Fruit fly (Drosophila melanogaster) whole organism, embryonic: ENCODE results near the gene CG15894.

Experiments used
- B-H2 ChIP-seq: fragments of 200-800 bp; sonication (Bioruptor generic); optimal IDR thresholded peaks from 2 replicates; lab custom pipeline; 2018; ENCODE audit warnings: missing biosample characterization, mild to moderate bottlenecking, missing genetic modification characterization
- BEAF-32 ChIP-seq: fragments of 200-800 bp; sonication (Bioruptor generic); optimal IDR thresholded peaks from 3 replicates; lab custom pipeline; 2017; ENCODE audit warnings: missing biosample characterization, missing genetic modification characterization, mild to moderate bottlenecking, moderate library complexity, missing genetic modification reagents
- CG11093 ChIP-seq: fragments of 200-800 bp; sonication (Bioruptor generic); IDR thresholded peaks from 3 replicates; pipeline ENCODE4 v1.3.6; 2022; ENCODE audit warnings: missing biosample characterization, missing genetic modification characterization
- CG13624 ChIP-seq: fragments of 200-800 bp; sonication (Bioruptor generic); optimal IDR thresholded peaks from 2 replicates; lab custom pipeline; 2016; ENCODE audit warnings: missing biosample characterization, missing genetic modification characterization
- CG14050 ChIP-seq: fragments of 200-800 bp; sonication (Bioruptor generic); IDR thresholded peaks from 3 replicates; pipeline ENCODE4 v1.3.6; 2022; ENCODE audit warnings: missing biosample characterization, missing genetic modification characterization
- CG14441 ChIP-seq: fragments of 200-800 bp; sonication (Bioruptor generic); IDR thresholded peaks from 2 replicates; pipeline ENCODE4 v1.3.6; 2022; ENCODE audit warnings: missing biosample characterization, missing genetic modification characterization
- CG14710 ChIP-seq: fragments of 200-800 bp; sonication (Bioruptor generic); optimal IDR thresholded peaks from 3 replicates; lab custom pipeline; 2019; ENCODE audit warnings: missing biosample characterization, mild to moderate bottlenecking, missing genetic modification characterization, moderate library complexity
- CG1529 ChIP-seq: fragments of 200-800 bp; sonication (Bioruptor generic); optimal IDR thresholded peaks from 3 replicates; lab custom pipeline; 2018; ENCODE audit warnings: missing biosample characterization, missing genetic modification characterization
- CG16863 ChIP-seq: fragments of 200-800 bp; sonication (Bioruptor generic); optimal IDR thresholded peaks from 3 replicates; lab custom pipeline; 2016; ENCODE audit warnings: missing biosample characterization, missing genetic modification characterization
- CG17328 ChIP-seq: fragments of 200-800 bp; sonication (Bioruptor generic); IDR thresholded peaks from 2 replicates; pipeline ENCODE4 v1.3.6; 2022; ENCODE audit warnings: missing biosample characterization, missing genetic modification characterization
- CG17612 ChIP-seq: fragments of 200-800 bp; sonication (Bioruptor generic); IDR thresholded peaks from 2 replicates; pipeline ENCODE4 v1.3.6; 2022; ENCODE audit warnings: missing biosample characterization, missing genetic modification characterization
- CG18619 ChIP-seq: fragments of 200-800 bp; sonication (Bioruptor generic); optimal IDR thresholded peaks from 3 replicates; lab custom pipeline; 2017; ENCODE audit warnings: missing biosample characterization, mild to moderate bottlenecking, missing genetic modification characterization
- CG18764 ChIP-seq: fragments of 200-800 bp; sonication (Bioruptor generic); optimal IDR thresholded peaks from 3 replicates; lab custom pipeline; 2016; ENCODE audit warnings: missing biosample characterization, missing genetic modification characterization
- CG30403 ChIP-seq: fragments of 200-800 bp; sonication (Bioruptor generic); optimal IDR thresholded peaks from 3 replicates; lab custom pipeline; 2016; ENCODE audit warnings: missing biosample characterization, missing genetic modification characterization
- CG34224 ChIP-seq: fragments of 200-800 bp; sonication (Bioruptor generic); IDR thresholded peaks from 3 replicates; pipeline ENCODE4 v1.3.6; 2022; ENCODE audit warnings: missing biosample characterization, missing genetic modification characterization; ENCODE audit not compliant: partially characterized antibody
- CG34422 ChIP-seq: fragments of 200-800 bp; sonication (Bioruptor generic); IDR thresholded peaks from 3 replicates; pipeline ENCODE4 v1.3.6; 2022; ENCODE audit warnings: missing biosample characterization, missing genetic modification characterization
- CG4282 ChIP-seq: fragments of 200-800 bp; sonication (Bioruptor generic); optimal IDR thresholded peaks from 2 replicates; lab custom pipeline; 2016; ENCODE audit warnings: missing biosample characterization, missing genetic modification characterization
- CG4820 ChIP-seq: fragments of 200-800 bp; sonication (Bioruptor generic); optimal IDR thresholded peaks from 3 replicates; lab custom pipeline; 2016; ENCODE audit warnings: missing biosample characterization, missing genetic modification characterization
- CG9609 ChIP-seq: fragments of 200-800 bp; sonication (Bioruptor generic); optimal IDR thresholded peaks from 3 replicates; lab custom pipeline; 2016; ENCODE audit warnings: missing biosample characterization, missing genetic modification characterization
- D ChIP-seq, 2 experiments: fragments of 200-800 bp in 1 of 2; fragments of >200 bp in 1 of 2; sonication (Bioruptor generic) in 1 of 2; optimal IDR thresholded peaks; 2 replicates in 1 of 2; 3 replicates in 1 of 2; lab custom pipeline; 2017; ENCODE audit warnings: mild to moderate bottlenecking in 1 of 2, missing biosample characterization in 1 of 2, missing genetic modification characterization in 1 of 2, missing genetic modification reagents in 1 of 2
- Doc2 ChIP-seq: fragments of 200-800 bp; sonication (Bioruptor generic); IDR thresholded peaks from 2 replicates; pipeline ENCODE4 v1.3.6; 2022; ENCODE audit warnings: missing biosample characterization, missing genetic modification characterization
- E2f2 ChIP-seq: fragments of 200-800 bp; sonication (Bioruptor generic); IDR thresholded peaks from 2 replicates; pipeline ENCODE4 v1.3.6; 2022; ENCODE audit warnings: missing biosample characterization, missing genetic modification characterization
- Fer1 ChIP-seq: fragments of 200-800 bp; sonication (Bioruptor generic); optimal IDR thresholded peaks from 2 replicates; lab custom pipeline; 2017; ENCODE audit warnings: missing biosample characterization, mild to moderate bottlenecking, missing genetic modification characterization
- HLH4C ChIP-seq: fragments of 200-800 bp; sonication (Bioruptor generic); IDR thresholded peaks from 3 replicates; pipeline ENCODE4 v1.3.6; 2022; ENCODE audit warnings: missing biosample characterization, missing genetic modification characterization; ENCODE audit not compliant: partially characterized antibody
- Hand ChIP-seq: fragments of 200-800 bp; sonication (Bioruptor generic); optimal IDR thresholded peaks from 2 replicates; lab custom pipeline; 2017; ENCODE audit warnings: mild to moderate bottlenecking, missing biosample characterization, missing genetic modification reagents, missing genetic modification characterization
- HmgD ChIP-seq: fragments of 200-800 bp; sonication (Bioruptor generic); optimal IDR thresholded peaks from 3 replicates; lab custom pipeline; 2016; ENCODE audit warnings: missing biosample characterization, missing genetic modification characterization
- Hmr ChIP-seq: fragments of 200-800 bp; sonication (Bioruptor generic); optimal IDR thresholded peaks from 3 replicates; lab custom pipeline; 2017; ENCODE audit warnings: mild to moderate bottlenecking, missing biosample characterization, missing genetic modification reagents, missing genetic modification characterization
- Hr39 ChIP-seq: fragments of >200 bp; optimal IDR thresholded peaks from 2 replicates; lab custom pipeline; 2017
- NK7.1 ChIP-seq: fragments of 200-800 bp; sonication (Bioruptor generic); optimal IDR thresholded peaks from 3 replicates; lab custom pipeline; 2016; ENCODE audit warnings: missing biosample characterization, missing genetic modification characterization
- Oli ChIP-seq: fragments of 200-800 bp; sonication (Bioruptor generic); optimal IDR thresholded peaks from 2 replicates; lab custom pipeline; 2018; ENCODE audit warnings: missing biosample characterization, mild to moderate bottlenecking, missing genetic modification characterization, moderate library complexity
- Pdp1 ChIP-seq, 2 experiments: fragments of 200-800 bp; sonication (Bioruptor generic); optimal IDR thresholded peaks; 3 replicates each; lab custom pipeline; 2016; ENCODE audit warnings: missing biosample characterization in 2 of 2, missing genetic modification characterization in 2 of 2, mild to moderate bottlenecking in 1 of 2, moderate library complexity in 1 of 2
- Scr ChIP-seq: fragments of 200-800 bp; sonication (Bioruptor generic); IDR thresholded peaks from 2 replicates; pipeline ENCODE4 v1.3.6; 2022; ENCODE audit warnings: missing biosample characterization, missing genetic modification characterization; ENCODE audit not compliant: partially characterized antibody
- Side ChIP-seq: fragments of 200-800 bp; sonication (Bioruptor generic); optimal IDR thresholded peaks from 2 replicates; lab custom pipeline; 2016; ENCODE audit warnings: missing biosample characterization, missing genetic modification characterization
- aop ChIP-seq: fragments of 200-800 bp; sonication (Bioruptor generic); IDR thresholded peaks from 2 replicates; pipeline ENCODE4 v1.3.6; 2022; ENCODE audit warnings: missing biosample characterization, missing genetic modification characterization
- ase ChIP-seq: fragments of 200-800 bp; sonication (Bioruptor generic); IDR thresholded peaks from 3 replicates; pipeline ENCODE4 v1.3.6; 2022; ENCODE audit warnings: missing biosample characterization, missing genetic modification characterization
- ato ChIP-seq: fragments of 200-800 bp; sonication (Bioruptor generic); IDR thresholded peaks from 2 replicates; pipeline ENCODE4 v1.3.6; 2022; ENCODE audit warnings: missing biosample characterization, missing genetic modification characterization; ENCODE audit not compliant: partially characterized antibody
- cato ChIP-seq: fragments of 200-800 bp; sonication (Bioruptor generic); optimal IDR thresholded peaks from 2 replicates; lab custom pipeline; 2016; ENCODE audit warnings: missing biosample characterization, missing genetic modification characterization, borderline replicate concordance
- crc ChIP-seq: fragments of 200-800 bp; sonication (Bioruptor generic); optimal IDR thresholded peaks from 2 replicates; lab custom pipeline; 2016; ENCODE audit warnings: missing biosample characterization, missing genetic modification characterization
- cwo ChIP-seq: fragments of 200-800 bp; sonication (Bioruptor generic); optimal IDR thresholded peaks from 3 replicates; lab custom pipeline; 2017; ENCODE audit warnings: missing biosample characterization, missing genetic modification characterization, mild to moderate bottlenecking, moderate library complexity, missing genetic modification reagents
- fd102C ChIP-seq: fragments of 200-800 bp; sonication (Bioruptor generic); optimal IDR thresholded peaks from 2 replicates; lab custom pipeline; 2018; ENCODE audit warnings: missing biosample characterization, mild to moderate bottlenecking, missing genetic modification characterization, moderate library complexity
- grn ChIP-seq: fragments of 200-800 bp; sonication (Bioruptor generic); optimal IDR thresholded peaks from 3 replicates; lab custom pipeline; 2017; ENCODE audit warnings: missing biosample characterization, missing genetic modification characterization
- hb ChIP-seq: fragments of 200-800 bp; sonication (Bioruptor generic); IDR thresholded peaks from 3 replicates; pipeline ENCODE4 v1.3.6; 2022; ENCODE audit warnings: missing biosample characterization, missing genetic modification characterization; ENCODE audit not compliant: partially characterized antibody
- inv ChIP-seq: fragments of 200-800 bp; sonication (Bioruptor generic); IDR thresholded peaks from 2 replicates; pipeline ENCODE4 v1.3.6; 2022; ENCODE audit warnings: missing biosample characterization, missing genetic modification characterization; ENCODE audit not compliant: partially characterized antibody
- maf-S ChIP-seq: fragments of 200-800 bp; sonication (Bioruptor generic); optimal IDR thresholded peaks from 2 replicates; lab custom pipeline; 2016; ENCODE audit warnings: missing biosample characterization, missing genetic modification characterization
- mam ChIP-seq: fragments of 200-800 bp; sonication (Bioruptor generic); optimal IDR thresholded peaks from 3 replicates; lab custom pipeline; 2016; ENCODE audit warnings: missing biosample characterization, missing genetic modification characterization
- pho ChIP-seq: fragments of 200-800 bp; sonication (Bioruptor generic); optimal IDR thresholded peaks from 2 replicates; lab custom pipeline; 2016; ENCODE audit warnings: missing biosample characterization, missing genetic modification characterization
- pros ChIP-seq: fragments of 200-800 bp; sonication (Bioruptor generic); optimal IDR thresholded peaks from 3 replicates; lab custom pipeline; 2019; ENCODE audit warnings: missing biosample characterization, mild to moderate bottlenecking, missing genetic modification characterization, moderate library complexity
- slou ChIP-seq: fragments of 200-800 bp; sonication (Bioruptor generic); optimal IDR thresholded peaks from 3 replicates; lab custom pipeline; 2016; ENCODE audit warnings: missing biosample characterization, missing genetic modification characterization
- sqz ChIP-seq: fragments of 200-800 bp; sonication (Bioruptor generic); optimal IDR thresholded peaks from 3 replicates; lab custom pipeline; 2018; ENCODE audit warnings: missing biosample characterization, mild to moderate bottlenecking, missing genetic modification characterization
- vvl ChIP-seq: fragments of 200-800 bp; sonication (Bioruptor generic); IDR thresholded peaks from 2 replicates; pipeline ENCODE4 v1.3.6; 2022; ENCODE audit warnings: missing biosample characterization, missing genetic modification characterization

Gene CG15894

DNA sequence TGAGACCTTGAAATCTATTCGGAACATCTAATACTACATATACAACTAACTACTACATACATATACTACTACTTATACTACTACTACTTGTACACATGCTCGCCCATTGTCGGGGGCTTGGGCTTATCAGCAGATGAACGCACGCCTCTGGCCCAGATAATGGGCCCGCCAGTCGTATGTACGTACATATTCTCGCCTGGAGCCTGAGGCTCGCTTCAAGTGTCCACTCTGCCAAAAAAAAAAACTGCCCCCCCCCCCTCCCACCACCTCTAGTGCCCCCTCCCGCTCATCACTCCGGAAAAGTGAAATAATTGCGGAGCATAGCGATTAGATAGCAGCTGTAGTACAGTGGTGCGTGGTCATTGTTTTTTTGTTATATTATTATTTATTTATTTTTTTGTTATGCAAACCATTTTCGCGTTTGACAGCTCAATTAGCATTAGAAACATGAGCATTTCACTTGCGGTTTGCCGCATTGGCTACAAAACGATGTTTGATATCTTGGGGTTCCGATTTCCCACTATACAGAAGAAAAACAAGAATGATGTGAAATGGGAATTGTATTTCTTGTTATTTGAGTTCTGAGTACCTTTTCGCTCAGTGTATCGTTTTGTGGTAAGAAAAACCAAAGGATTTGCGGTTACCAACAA, 47.9 kb downstream of the CG15894 start (continued):
- no peak for TF ChIP-seq Hand
- TF ChIP-seq ato (GFP tag; lab: Robert Waterston, UW): no peak
- no peak for TF ChIP-seq CG34224 (GFP tag; lab: Robert Waterston, UW)
- TF ChIP-seq CG1529 (GFP tag; lab: Kevin White, UChicago): no peak
- peak; percentile 92 for TF ChIP-seq cwo (GFP tag; lab: Kevin White, UChicago)
- TF ChIP-seq ase (GFP tag; lab: Robert Waterston, UW): 0 out of 3 replicates have a peak, but pooled peaks have one; percentile 18
- TF ChIP-seq hb (GFP tag; lab: Robert Waterston, UW): no peak
- TF ChIP-seq NK7.1: no peak
- no peak for TF ChIP-seq HmgD (GFP tag; lab: Kevin White, UChicago)
- no peak for TF ChIP-seq CG34422 (GFP tag; lab: Robert Waterston, UW)
- TF ChIP-seq Fer1 (GFP tag; lab: Kevin White, UChicago): peak; percentile 28
- TF ChIP-seq inv (GFP tag; lab: Robert Waterston, UW): no peak
- no peak for TF ChIP-seq mam (GFP tag; lab: Kevin White, UChicago)
- peak; percentile 31 for TF ChIP-seq Hmr (GFP tag; lab: Kevin White, UChicago)
- no peak for TF ChIP-seq cato (GFP tag; lab: Kevin White, UChicago)
- TF ChIP-seq slou (GFP tag; lab: Kevin White, UChicago): no peak
- TF ChIP-seq Side: no peak
- no peak for TF ChIP-seq vvl (GFP tag; lab: Robert Waterston, UW)
- peak; percentile 35 for TF ChIP-seq grn (GFP tag; lab: Kevin White, UChicago)
- TF ChIP-seq Doc2 (GFP tag; lab: Robert Waterston, UW): no peak
- TF ChIP-seq Pdp1 (GFP tag; optimal IDR thresholded peaks at IDR 0.05; lab: Kevin White, UChicago): peak in 1 of 2 experiments; percentile 15
- TF ChIP-seq CG30403 (GFP tag; lab: Kevin White, UChicago): peak; percentile 18
- TF ChIP-seq sqz (GFP tag; lab: Kevin White, UChicago): peak; percentile 64
- TF ChIP-seq CG17328 (GFP tag; lab: Robert Waterston, UW): no peak
- TF ChIP-seq CG14050 (GFP tag; lab: Robert Waterston, UW): no peak
- no peak for TF ChIP-seq E2f2 (GFP tag; lab: Robert Waterston, UW)
- TF ChIP-seq Hr39: no peak
- no peak for TF ChIP-seq CG17612 (GFP tag; lab: Robert Waterston, UW)
- TF ChIP-seq crc (GFP tag; lab: Kevin White, UChicago): no peak
- TF ChIP-seq fd102C (GFP tag; lab: Kevin White, UChicago): no peak
- TF ChIP-seq maf-S (GFP tag; lab: Kevin White, UChicago): no peak
- no peak for TF ChIP-seq Oli
- TF ChIP-seq D (optimal IDR thresholded peaks at IDR 0.05; lab: Kevin White, UChicago): no peak
- no peak for TF ChIP-seq D (GFP tag; optimal IDR thresholded peaks at IDR 0.05; lab: Kevin White, UChicago)
- TF ChIP-seq CG9609 (GFP tag; lab: Kevin White, UChicago): no peak
- TF ChIP-seq CG14710 (tag; lab: Kevin White, UChicago): no peak
- TF ChIP-seq CG4282 (GFP tag; lab: Kevin White, UChicago): no peak
- no peak; the same call in 1 of the 2 replicates for TF ChIP-seq CG14441 (GFP tag; lab: Robert Waterston, UW)
- TF ChIP-seq CG18619 (GFP tag; lab: Kevin White, UChicago): peak; percentile 25
- no peak for TF ChIP-seq CG4820 (GFP tag; lab: Kevin White, UChicago)
- TF ChIP-seq CG11093 (GFP tag; lab: Robert Waterston, UW): no peak
- no peak for TF ChIP-seq HLH4C
- TF ChIP-seq pho: no peak
- TF ChIP-seq CG13624 (GFP tag; lab: Kevin White, UChicago): no peak
- no peak for TF ChIP-seq CG16863
- no peak for TF ChIP-seq pros (GFP tag; lab: Kevin White, UChicago)
- TF ChIP-seq BEAF-32 (GFP tag; lab: Kevin White, UChicago): no peak
- TF ChIP-seq Scr (GFP tag; lab: Robert Waterston, UW): no peak
- no peak for TF ChIP-seq B-H2 (GFP tag; lab: Kevin White, UChicago)
- no peak for TF ChIP-seq CG18764 (GFP tag; lab: Kevin White, UChicago)
- TF ChIP-seq aop (GFP tag; lab: Robert Waterston, UW): no peak
